Worm (Caenorhabditis elegans) whole organism, L3 larva: ENCODE measurements around the gene htrl-1.
A peak's percentile ranks its signal among the peaks of the same experiment; 100 is the strongest.

Experiments used
- R02D3.7 ChIP-seq: fragments of 150-350 bp; optimal IDR thresholded peaks from 2 replicates; lab custom pipeline; 2014; ENCODE audit warnings: missing biosample characterization, missing genetic modification characterization
- ZK546.5 ChIP-seq: sonication (generic microtip); optimal IDR thresholded peaks from 2 replicates; lab custom pipeline; 2017; ENCODE audit warnings: missing biosample characterization, missing genetic modification characterization
- aly-2 ChIP-seq: fragments of 150-350 bp; optimal IDR thresholded peaks from 2 replicates; lab custom pipeline; 2014; ENCODE audit warnings: missing biosample characterization, missing genetic modification characterization
- ama-1 ChIP-seq: fragments of 150-350 bp; optimal IDR thresholded peaks from 2 replicates; lab custom pipeline; 2018
- ceh-16 ChIP-seq: sonication (generic microtip); optimal IDR thresholded peaks from 2 replicates; lab custom pipeline; 2017; ENCODE audit warnings: missing biosample characterization, missing genetic modification characterization
- ceh-28 ChIP-seq: fragments of 150-350 bp; optimal IDR thresholded peaks from 2 replicates; lab custom pipeline; 2014; ENCODE audit warnings: missing biosample characterization, missing genetic modification reagents, missing genetic modification characterization
- ceh-82 ChIP-seq: fragments of 150-350 bp; optimal IDR thresholded peaks from 2 replicates; lab custom pipeline; 2014; ENCODE audit warnings: missing biosample characterization, missing genetic modification characterization
- ceh-9 ChIP-seq: sonication (generic microtip); optimal IDR thresholded peaks from 2 replicates; lab custom pipeline; 2018; ENCODE audit warnings: missing biosample characterization, missing genetic modification characterization
- daf-12 ChIP-seq: fragments of 150-350 bp; optimal IDR thresholded peaks from 2 replicates; lab custom pipeline; 2014; ENCODE audit warnings: missing biosample characterization, missing genetic modification reagents, missing genetic modification characterization
- egl-27 ChIP-seq: sonication (generic microtip); optimal IDR thresholded peaks from 4 replicates; lab custom pipeline; 2017; ENCODE audit warnings: missing biosample characterization, missing genetic modification reagents, missing genetic modification characterization
- egl-5 ChIP-seq: fragments of 150-350 bp; optimal IDR thresholded peaks from 2 replicates; lab custom pipeline; 2017; ENCODE audit warnings: missing biosample characterization, missing genetic modification reagents, missing genetic modification characterization, inconsistent platforms
- elt-1 ChIP-seq: fragments of 150-350 bp; optimal IDR thresholded peaks from 2 replicates; lab custom pipeline; 2014; ENCODE audit warnings: missing biosample characterization, missing genetic modification characterization
- elt-2 ChIP-seq: sonication (generic microtip); optimal IDR thresholded peaks from 2 replicates; lab custom pipeline; 2016; ENCODE audit warnings: missing genetic modification reagents, mild to moderate bottlenecking, missing genetic modification characterization, missing compliant biosample characterization
- elt-3 ChIP-seq, 3 experiments: fragments of 150-350 bp in 1 of 3; sonication (generic microtip) in 2 of 3; optimal IDR thresholded peaks; 2 replicates in 2 of 3; 4 replicates in 1 of 3; lab custom pipeline; 2014 to 2017; ENCODE audit warnings: missing biosample characterization in 3 of 3, missing genetic modification characterization in 3 of 3
- eor-1 ChIP-seq, 2 experiments: fragments of 150-350 bp; optimal IDR thresholded peaks; 2 replicates each; lab custom pipeline; 2014 to 2018; ENCODE audit warnings: missing biosample characterization in 2 of 2, missing genetic modification characterization in 2 of 2
- fkh-10 ChIP-seq: sonication (generic microtip); optimal IDR thresholded peaks from 2 replicates; lab custom pipeline; 2017; ENCODE audit warnings: missing biosample characterization, missing genetic modification reagents, missing genetic modification characterization
- fkh-2 ChIP-seq: fragments of 150-350 bp; optimal IDR thresholded peaks from 2 replicates; lab custom pipeline; 2014; ENCODE audit warnings: missing biosample characterization, missing genetic modification reagents, missing genetic modification characterization
- fos-1 ChIP-seq: fragments of 150-350 bp; optimal IDR thresholded peaks from 2 replicates; lab custom pipeline; 2014; ENCODE audit warnings: missing biosample characterization, missing genetic modification characterization
- hmg-11 ChIP-seq: sonication (generic microtip); optimal IDR thresholded peaks from 2 replicates; lab custom pipeline; 2016; ENCODE audit warnings: missing genetic modification characterization, missing compliant biosample characterization
- jun-1 ChIP-seq: fragments of 150-350 bp; optimal IDR thresholded peaks from 2 replicates; lab custom pipeline; 2014; ENCODE audit warnings: missing biosample characterization, missing genetic modification reagents, missing genetic modification characterization
- lin-15B ChIP-seq: fragments of 150-350 bp; optimal IDR thresholded peaks from 2 replicates; lab custom pipeline; 2014; ENCODE audit warnings: missing biosample characterization, missing genetic modification characterization
- lin-39 ChIP-seq: fragments of 150-350 bp; optimal IDR thresholded peaks from 2 replicates; lab custom pipeline; 2018; ENCODE audit warnings: missing biosample characterization, missing genetic modification reagents, missing genetic modification characterization
- lsy-12 ChIP-seq: sonication (generic microtip); optimal IDR thresholded peaks from 2 replicates; lab custom pipeline; 2016; ENCODE audit warnings: mild to moderate bottlenecking, missing genetic modification characterization, missing compliant biosample characterization
- mdl-1 ChIP-seq: fragments of 150-350 bp; optimal IDR thresholded peaks from 2 replicates; lab custom pipeline; 2014; ENCODE audit warnings: missing biosample characterization, missing genetic modification characterization
- mml-1 ChIP-seq: fragments of 150-350 bp; sonication (generic microtip); optimal IDR thresholded peaks from 3 replicates; lab custom pipeline; 2014; ENCODE audit warnings: missing biosample characterization, missing genetic modification characterization
- nfya-1 ChIP-seq: sonication (generic microtip); optimal IDR thresholded peaks from 2 replicates; lab custom pipeline; 2017; ENCODE audit warnings: missing genetic modification characterization, mild to moderate bottlenecking, missing compliant biosample characterization, antibody characterized with exemption, moderate library complexity; ENCODE audit not compliant: insufficient read depth
- nhr-11 ChIP-seq: fragments of 150-350 bp; optimal IDR thresholded peaks from 2 replicates; lab custom pipeline; 2014; ENCODE audit warnings: missing biosample characterization, missing genetic modification characterization
- nhr-12 ChIP-seq: fragments of 150-350 bp; optimal IDR thresholded peaks from 2 replicates; lab custom pipeline; 2014; ENCODE audit warnings: missing biosample characterization, missing genetic modification characterization
- nhr-23 ChIP-seq: fragments of 150-350 bp; optimal IDR thresholded peaks from 2 replicates; lab custom pipeline; 2014; ENCODE audit warnings: missing biosample characterization, missing genetic modification reagents, missing genetic modification characterization
- nhr-237 ChIP-seq: fragments of 150-350 bp; optimal IDR thresholded peaks from 2 replicates; lab custom pipeline; 2014; ENCODE audit warnings: missing biosample characterization, missing genetic modification characterization
- nhr-25 ChIP-seq: sonication (generic microtip); optimal IDR thresholded peaks from 2 replicates; lab custom pipeline; 2017; ENCODE audit warnings: missing biosample characterization, missing genetic modification characterization
- nhr-28 ChIP-seq: fragments of 150-350 bp; optimal IDR thresholded peaks from 2 replicates; lab custom pipeline; 2014; ENCODE audit warnings: missing biosample characterization, missing genetic modification characterization
- nhr-43 ChIP-seq: sonication (generic microtip); optimal IDR thresholded peaks from 2 replicates; lab custom pipeline; 2016; ENCODE audit warnings: mild to moderate bottlenecking, missing genetic modification characterization, missing compliant biosample characterization; ENCODE audit not compliant: poor library complexity, severe bottlenecking
- nhr-67 ChIP-seq: fragments of 150-350 bp; optimal IDR thresholded peaks from 2 replicates; lab custom pipeline; 2014; ENCODE audit warnings: missing biosample characterization, missing genetic modification characterization
- nhr-76 ChIP-seq: fragments of 150-350 bp; sonication (generic microtip); optimal IDR thresholded peaks from 5 replicates; lab custom pipeline; 2014; ENCODE audit warnings: missing biosample characterization, missing genetic modification characterization
- nhr-77 ChIP-seq: fragments of 150-350 bp; optimal IDR thresholded peaks from 2 replicates; lab custom pipeline; 2014; ENCODE audit warnings: missing biosample characterization, missing genetic modification characterization
- pha-4 ChIP-seq: fragments of 150-350 bp; optimal IDR thresholded peaks from 2 replicates; lab custom pipeline; 2014; ENCODE audit warnings: missing biosample characterization, missing genetic modification reagents, missing genetic modification characterization
- pqm-1 ChIP-seq: fragments of 150-350 bp; optimal IDR thresholded peaks from 2 replicates; lab custom pipeline; 2017; ENCODE audit warnings: missing biosample characterization, missing genetic modification characterization, inconsistent platforms
- sea-2 ChIP-seq: fragments of 150-350 bp; sonication (generic microtip); optimal IDR thresholded peaks from 4 replicates; lab custom pipeline; 2014; ENCODE audit warnings: missing biosample characterization, missing genetic modification reagents, missing genetic modification characterization
- skn-1 ChIP-seq: fragments of 150-350 bp; optimal IDR thresholded peaks from 2 replicates; lab custom pipeline; 2014; ENCODE audit warnings: missing biosample characterization, missing genetic modification characterization
- snpc-4 ChIP-seq: fragments of 150-350 bp; optimal IDR thresholded peaks from 2 replicates; lab custom pipeline; 2014; ENCODE audit warnings: missing biosample characterization, missing genetic modification characterization
- tbx-2 ChIP-seq: sonication (generic microtip); optimal IDR thresholded peaks from 2 replicates; lab custom pipeline; 2016; ENCODE audit warnings: mild to moderate bottlenecking, missing genetic modification characterization, missing compliant biosample characterization
- unc-39 ChIP-seq: sonication (generic microtip); optimal IDR thresholded peaks from 4 replicates; lab custom pipeline; 2017; ENCODE audit warnings: missing biosample characterization, missing genetic modification characterization
- unc-62 ChIP-seq: fragments of 150-350 bp; sonication (generic microtip); optimal IDR thresholded peaks from 4 replicates; lab custom pipeline; 2014; ENCODE audit warnings: missing biosample characterization, missing genetic modification reagents, missing genetic modification characterization
- zag-1 ChIP-seq: fragments of 150-350 bp; optimal IDR thresholded peaks from 2 replicates; lab custom pipeline; 2014; ENCODE audit warnings: missing biosample characterization, missing genetic modification characterization
- ztf-11 ChIP-seq: fragments of 150-350 bp; optimal IDR thresholded peaks from 2 replicates; lab custom pipeline; 2014; ENCODE audit warnings: missing biosample characterization, missing genetic modification characterization
- ztf-4 ChIP-seq: fragments of 150-350 bp; optimal IDR thresholded peaks from 2 replicates; lab custom pipeline; 2014; ENCODE audit warnings: missing biosample characterization, missing genetic modification characterization

The htrl-1 gene

DNA sequence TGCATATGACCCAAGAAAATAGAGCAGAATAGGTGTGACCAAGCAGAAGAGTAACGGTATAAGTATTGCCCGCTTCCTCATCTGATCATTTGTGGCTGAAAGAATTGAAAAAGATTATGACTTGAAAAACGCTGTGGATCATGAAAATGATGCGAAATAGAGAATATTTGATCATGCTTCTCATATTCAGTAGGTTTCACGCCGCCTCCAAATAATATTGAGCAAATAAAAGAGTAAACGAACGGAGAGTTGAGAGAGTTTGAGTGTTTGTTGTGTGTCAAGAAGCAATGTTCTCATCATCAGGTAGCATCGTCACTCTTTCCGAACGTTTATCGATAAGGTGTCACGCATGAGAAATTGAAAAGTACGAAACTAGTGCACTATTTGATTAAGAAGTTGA, at the start of gene htrl-1:
Gene htrl-1 (minus strand): TSS at position 101 of the 400 bp plus-strand sequence.
- no peak for TF ChIP-seq nhr-23 (tag; lab: Kevin White, UChicago)
- peak; percentile 10 for TF ChIP-seq pha-4 (tag; lab: Kevin White, UChicago)

DNA sequence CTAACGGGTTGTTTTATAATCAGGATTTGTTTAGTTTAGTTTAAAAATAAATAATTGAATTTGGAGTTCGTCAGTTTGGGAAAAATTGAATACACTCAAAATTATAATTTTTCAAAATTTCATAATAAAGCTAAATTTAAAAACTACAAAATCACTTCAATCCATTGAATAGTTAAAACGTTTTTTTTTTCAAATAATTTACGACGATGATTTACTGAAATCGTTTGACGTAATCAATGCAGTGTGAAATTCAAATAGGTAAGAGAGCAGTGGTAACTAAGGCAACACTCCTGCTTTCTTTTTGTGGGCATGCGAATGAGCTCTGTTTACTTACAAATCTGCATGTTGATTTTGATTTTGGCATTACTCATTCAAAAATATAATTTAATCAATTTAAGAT, 49.0 kb upstream of the htrl-1 start, which contains the start of gene F38B7.10:
Gene F38B7.10 (plus strand): TSS at position 301 of the 400 bp plus-strand sequence.
- no peak for TF ChIP-seq nhr-67 (tag; lab: Kevin White, UChicago)
- no peak for TF ChIP-seq ceh-28 (tag; lab: Kevin White, UChicago)
- TF ChIP-seq tbx-2 = no peak
- TF ChIP-seq nhr-76 = no peak
- TF ChIP-seq elt-3 (tag; optimal IDR thresholded peaks at IDR 0.05; lab: Kevin White, UChicago) = no peak
- no peak for TF ChIP-seq lsy-12
- TF ChIP-seq ceh-82 (tag; lab: Kevin White, UChicago) = no peak
- no peak for TF ChIP-seq nhr-12 (tag; lab: Kevin White, UChicago)
- TF ChIP-seq ama-1 (lab: Kevin White, UChicago) = no peak
- no peak for TF ChIP-seq nhr-11 (tag; lab: Kevin White, UChicago)
- no peak for TF ChIP-seq elt-1 (tag; lab: Kevin White, UChicago)
- TF ChIP-seq daf-12 (tag; lab: Kevin White, UChicago) = no peak
- TF ChIP-seq ztf-11 (tag; lab: Kevin White, UChicago) = no peak

DNA sequence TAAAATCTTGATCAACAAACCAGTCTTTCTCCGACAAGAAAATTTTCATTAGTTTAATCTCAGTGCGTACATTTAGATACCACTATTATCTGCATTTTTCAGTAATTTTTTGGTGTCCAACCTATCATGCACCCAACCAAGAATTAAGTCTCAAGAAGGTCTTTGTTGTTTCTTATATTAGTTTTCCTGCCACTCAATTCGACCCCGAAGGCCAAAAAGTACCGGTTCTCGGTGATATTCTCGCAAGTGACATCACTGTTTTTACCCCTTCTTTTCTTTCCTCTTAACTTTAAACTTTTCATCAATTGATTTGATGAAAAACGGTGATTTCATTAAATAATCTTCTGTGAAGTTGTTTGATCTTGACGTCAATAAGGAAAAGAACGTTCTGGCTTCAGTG, 47.4 kb upstream of the htrl-1 start, which contains the start of gene F38B7.2:
Gene F38B7.2 (plus strand): TSS at position 400 of the 400 bp plus-strand sequence.
- TF ChIP-seq lsy-12 (no peak), skn-1 (tag; lab: Kevin White, UChicago) (no peak), ceh-82 (tag; lab: Kevin White, UChicago) (no peak), fos-1 (tag; lab: Kevin White, UChicago) (no peak), nhr-28 (no peak), R02D3.7 (no peak), tbx-2 (no peak), daf-12 (tag; lab: Kevin White, UChicago) (no peak), nhr-23 (tag; lab: Kevin White, UChicago) (peak; percentile 72), sea-2 (GFP tag; lab: Kevin White, UChicago) (no peak), ZK546.5 (tag; lab: Kevin White, UChicago) (no peak), snpc-4 (tag; lab: Kevin White, UChicago) (no peak), eor-1 (tag; optimal IDR thresholded peaks at IDR 0.05; lab: Kevin White, UChicago) (no peak), nhr-43 (tag; lab: Kevin White, UChicago) (peak; percentile 68), pqm-1 (tag; lab: Kevin White, UChicago) (no peak), nhr-12 (tag; lab: Kevin White, UChicago) (no peak), hmg-11 (no peak), ztf-11 (tag; lab: Kevin White, UChicago) (no peak), nhr-237 (tag; lab: Kevin White, UChicago) (no peak), pha-4 (tag; lab: Kevin White, UChicago) (no peak), nhr-11 (tag; lab: Kevin White, UChicago) (no peak), nfya-1 (peak; percentile 11), mdl-1 (tag; lab: Kevin White, UChicago) (no peak), fkh-10 (GFP tag; lab: Kevin White, UChicago) (no peak), ceh-28 (tag; lab: Kevin White, UChicago) (no peak), elt-3 (tag; optimal IDR thresholded peaks at IDR 0.05; lab: Kevin White, UChicago) (no peak), unc-39 (no peak), ama-1 (lab: Kevin White, UChicago) (no peak), ztf-4 (tag; lab: Kevin White, UChicago) (no peak), ceh-16 (tag; lab: Kevin White, UChicago) (no peak), ceh-9 (no peak), nhr-76 (no peak), aly-2 (no peak), lin-39 (no peak), elt-2 (no peak), nhr-77 (tag; lab: Kevin White, UChicago) (no peak), zag-1 (tag; lab: Kevin White, UChicago) (no peak), egl-5 (no peak), fkh-2 (tag; lab: Kevin White, UChicago) (no peak), elt-1 (tag; lab: Kevin White, UChicago) (peak; percentile 29), lin-15B (no peak), nhr-67 (tag; lab: Kevin White, UChicago) (no peak), mml-1 (no peak), jun-1 (tag; lab: Kevin White, UChicago) (no peak), egl-27 (tag; lab: Kevin White, UChicago) (peak; percentile 28), unc-62 (GFP tag; lab: Kevin White, UChicago) (no peak), nhr-25 (tag; lab: Kevin White, UChicago) (peak; percentile 76)
